Worm (Caenorhabditis elegans): Measurements from ENCODE around the gene F13H10.1.

DNA sequence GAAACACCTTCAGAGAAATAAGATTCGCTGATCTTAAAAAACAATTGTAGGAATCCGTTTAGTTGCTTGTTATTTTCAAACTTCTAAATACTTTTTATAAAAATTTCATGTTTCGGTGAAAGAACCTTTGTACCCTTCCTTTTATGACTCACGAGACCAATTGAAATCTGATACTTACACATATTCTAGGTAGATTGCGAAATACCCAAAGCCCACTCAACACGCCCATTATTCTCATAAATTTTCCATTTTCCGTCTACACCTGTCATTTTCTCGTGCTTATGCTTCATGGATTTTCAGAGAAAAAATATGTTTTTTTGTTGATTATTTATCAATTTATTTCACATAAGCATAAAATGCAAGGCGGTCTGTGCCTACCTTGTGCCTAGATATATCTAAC, 2.0 kb downstream of the F13H10.1 start:
- TF ChIP-seq him-1 (tag; optimal IDR thresholded peaks at IDR 0.05) (no peak), dao-5 (tag; optimal IDR thresholded peaks at IDR 0.05) (no peak), W03F9.2 (tag; optimal IDR thresholded peaks at IDR 0.05) (no peak)

Measured in whole organism, L4/young adult.